Worm (Caenorhabditis elegans): ENCODE measurements around the gene F15B9.6.

Gene F15B9.6

DNA sequence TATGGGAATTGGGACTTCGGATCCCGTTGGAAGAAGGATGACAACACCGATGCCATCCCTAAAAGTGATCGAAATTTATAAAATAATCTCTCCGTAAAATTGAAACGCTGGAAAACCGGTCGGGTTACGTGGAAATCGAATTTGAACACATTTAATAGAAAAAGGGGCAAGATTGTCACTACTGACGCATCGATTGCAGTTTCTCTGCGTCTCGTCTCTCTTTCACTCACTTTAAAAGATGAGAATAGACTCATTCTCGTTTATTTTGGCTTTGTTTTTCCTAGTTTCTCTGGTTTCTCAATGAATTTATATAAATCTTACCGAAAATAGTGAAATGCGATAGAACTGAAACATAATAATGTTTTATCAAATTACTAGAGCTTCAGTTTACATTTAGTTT is 27.7 kb downstream of the F15B9.6 start, which contains the start of gene scyl-1 (continued):
- TF ChIP-seq rnt-1 (tag; optimal IDR thresholded peaks at IDR 0.05) (peak; percentile 89), nhr-76 (tag; optimal IDR thresholded peaks at IDR 0.05) (no peak), mef-2 (tag; optimal IDR thresholded peaks at IDR 0.05) (peak; percentile 8), egl-13 (tag; optimal IDR thresholded peaks at IDR 0.05) (peak; percentile 35), nhr-77 (tag; optimal IDR thresholded peaks at IDR 0.05) (peak; percentile 64), unc-130 (tag; optimal IDR thresholded peaks at IDR 0.05) (peak; percentile 67), mep-1 (tag; optimal IDR thresholded peaks at IDR 0.05) (peak; percentile 76), jun-1 (tag; optimal IDR thresholded peaks at IDR 0.05) (peak; percentile 71), ceh-82 (tag; optimal IDR thresholded peaks at IDR 0.05) (peak; percentile 37 to 73 (median 64)), ces-1 (GFP tag; optimal IDR thresholded peaks at IDR 0.05) (no peak), pax-3 (tag; optimal IDR thresholded peaks at IDR 0.05) (peak; percentile 63), zag-1 (tag; optimal IDR thresholded peaks at IDR 0.05) (no peak), swsn-7 (tag; optimal IDR thresholded peaks at IDR 0.05) (peak; percentile 86), unc-98 (GFP tag; IDR thresholded peaks at IDR 0.05) (no peak), mdl-1 (tag; optimal IDR thresholded peaks at IDR 0.05) (peak in 1 of 2 experiments; percentile 55), snu-23 (GFP tag; optimal IDR thresholded peaks at IDR 0.05) (peak; percentile 90), hlh-17 (GFP tag; optimal IDR thresholded peaks at IDR 0.05; ENCODE audit: borderline replicate concordance) (no peak), fkh-10 (GFP tag; optimal IDR thresholded peaks at IDR 0.05) (peak; percentile 3), unc-86 (tag; optimal IDR thresholded peaks at IDR 0.05) (peak; percentile 64), mab-9 (GFP tag; IDR thresholded peaks at IDR 0.05) (no peak), nhr-47 (tag; optimal IDR thresholded peaks at IDR 0.05) (peak; percentile 84), zip-4 (GFP tag; optimal IDR thresholded peaks at IDR 0.05) (peak; percentile 3), nhr-19 (GFP tag; conservative IDR thresholded peaks at IDR 0.05) (peak; percentile 89), lin-35 (GFP tag; optimal IDR thresholded peaks at IDR 0.05) (peak; percentile 74 to 88), ets-5 (GFP tag; IDR thresholded peaks at IDR 0.05) (no peak), nhr-71 (tag; optimal IDR thresholded peaks at IDR 0.05) (peak; percentile 91)

DNA sequence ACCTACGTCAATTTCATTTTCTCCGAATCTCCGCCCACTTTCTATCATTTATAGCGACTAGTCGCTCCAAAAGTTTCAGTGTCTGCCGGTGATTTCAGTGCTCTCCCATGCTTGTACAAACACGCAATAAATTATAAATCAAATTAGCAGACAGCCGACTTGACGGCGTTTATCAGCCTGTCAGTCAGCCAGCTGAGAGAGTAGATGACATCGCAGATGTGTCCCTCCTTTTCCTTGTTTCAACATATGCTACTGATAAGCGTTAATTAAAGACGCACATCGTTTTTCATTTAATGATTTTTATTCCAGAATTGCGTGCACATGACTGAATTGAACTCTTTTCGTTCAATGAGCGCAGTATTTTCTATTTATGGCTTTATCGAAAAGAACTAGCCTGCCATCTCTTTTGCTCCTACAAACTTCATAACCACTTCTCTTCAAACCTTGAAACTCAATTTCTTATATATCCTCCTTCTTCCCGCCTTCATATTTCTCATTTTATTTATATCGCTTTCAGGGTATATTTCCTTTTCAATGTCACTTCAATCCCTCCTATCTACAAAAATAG is 29.3 kb downstream of the F15B9.6 start, which contains the start of gene lap-2:
TSS of gene lap-2 (plus strand) at position 518 of the 568 bp plus-strand sequence.
- TF ChIP-seq pqm-1 (tag; optimal IDR thresholded peaks at IDR 0.05): peak; percentile 21
- TF ChIP-seq ceh-82 (tag; optimal IDR thresholded peaks at IDR 0.05): no peak
- peak; percentile 29 for TF ChIP-seq nhr-20 (tag; optimal IDR thresholded peaks at IDR 0.05)
- TF ChIP-seq elt-2 (tag; optimal IDR thresholded peaks at IDR 0.05): peak; percentile 91
- peak; percentile 54 for TF ChIP-seq nhr-71 (tag; optimal IDR thresholded peaks at IDR 0.05)
- no peak for TF ChIP-seq C16A3.4 (tag; optimal IDR thresholded peaks at IDR 0.05)
- no peak for TF ChIP-seq ets-5 (GFP tag; IDR thresholded peaks at IDR 0.05)
- no peak for TF ChIP-seq efl-1 (optimal IDR thresholded peaks at IDR 0.05)
- TF ChIP-seq efl-1 (GFP tag; optimal IDR thresholded peaks at IDR 0.05 in 1 of 2): peak in 1 of 2 experiments; percentile 6
- no peak for TF ChIP-seq fkh-4 (tag; optimal IDR thresholded peaks at IDR 0.05; ENCODE audit: borderline replicate concordance)
- TF ChIP-seq egl-13 (tag; optimal IDR thresholded peaks at IDR 0.05): no peak
- TF ChIP-seq dpl-1 (GFP tag; optimal IDR thresholded peaks at IDR 0.05): peak in 1 of 3 experiments; percentile 3
- peak in 1 of 2 experiments; percentile 39 for TF ChIP-seq lin-35 (GFP tag; optimal IDR thresholded peaks at IDR 0.05)
- TF ChIP-seq ceh-88 (GFP tag; IDR thresholded peaks at IDR 0.05): no peak
- no peak for TF ChIP-seq nhr-237 (tag; optimal IDR thresholded peaks at IDR 0.05)
- TF ChIP-seq ces-1 (GFP tag; optimal IDR thresholded peaks at IDR 0.05): no peak
- TF ChIP-seq nhr-19 (GFP tag; conservative IDR thresholded peaks at IDR 0.05): 0 out of 2 replicates have a peak, but pooled peaks have one; percentile 13
- no peak for TF ChIP-seq nhr-47 (tag; optimal IDR thresholded peaks at IDR 0.05)
- TF ChIP-seq snpc-4 (tag; optimal IDR thresholded peaks at IDR 0.05): no peak
- TF ChIP-seq lin-14 (GFP tag; optimal IDR thresholded peaks at IDR 0.05): peak; percentile 41
- TF ChIP-seq rnt-1 (tag; optimal IDR thresholded peaks at IDR 0.05): no peak
- TF ChIP-seq vab-15 (tag; optimal IDR thresholded peaks at IDR 0.05): no peak
- TF ChIP-seq jun-1 (tag; optimal IDR thresholded peaks at IDR 0.05): peak; percentile 5
- peak; percentile 19 for TF ChIP-seq nhr-85 (tag)
- TF ChIP-seq C04F5.9 (tag; optimal IDR thresholded peaks at IDR 0.05): no peak
